Worm (Caenorhabditis elegans) whole organism, L4 larva: ENCODE measurements around the gene F10C1.3.

Experiments used
- T20F7.1 ChIP-seq: fragments of 200-800 bp; sonication (Bioruptor generic); optimal IDR thresholded peaks from 2 replicates; lab custom pipeline; 2018; ENCODE audit warnings: mild to moderate bottlenecking, missing genetic modification characterization, missing compliant biosample characterization
- ceh-28 ChIP-seq: fragments of 150-350 bp; optimal IDR thresholded peaks from 2 replicates; lab custom pipeline; 2014; ENCODE audit warnings: missing biosample characterization, missing genetic modification reagents, missing genetic modification characterization
- dmd-9 ChIP-seq: fragments of 200-800 bp; sonication (Bioruptor generic); IDR thresholded peaks from 2 replicates; pipeline ENCODE4 v1.3.6; 2022; ENCODE audit warnings: missing genetic modification reagents, missing genetic modification characterization, missing compliant biosample characterization
- fos-1 ChIP-seq: fragments of 150-350 bp; optimal IDR thresholded peaks from 2 replicates; lab custom pipeline; 2014; ENCODE audit warnings: missing biosample characterization, missing genetic modification characterization
- lin-15B ChIP-seq: fragments of 150-350 bp; sonication (generic microtip); optimal IDR thresholded peaks from 3 replicates; lab custom pipeline; 2014; ENCODE audit warnings: missing biosample characterization, missing genetic modification characterization
- madf-9 ChIP-seq: fragments of 200-800 bp; sonication (Bioruptor generic); conservative IDR thresholded peaks from 2 replicates; pipeline ENCODE4 v1.3.6; 2022; ENCODE audit warnings: missing genetic modification reagents, missing genetic modification characterization, missing compliant biosample characterization
- mep-1 ChIP-seq: fragments of 150-350 bp; sonication (generic microtip); optimal IDR thresholded peaks from 3 replicates; lab custom pipeline; 2014; ENCODE audit warnings: missing biosample characterization, missing genetic modification characterization
- nhr-77 ChIP-seq: fragments of 150-350 bp; optimal IDR thresholded peaks from 2 replicates; lab custom pipeline; 2014; ENCODE audit warnings: missing biosample characterization, missing genetic modification characterization
- tag-97 ChIP-seq: fragments of 200-800 bp; sonication (Bioruptor generic); IDR thresholded peaks from 2 replicates; pipeline ENCODE4 v1.3.6; 2022; ENCODE audit warnings: missing genetic modification characterization, missing compliant biosample characterization

DNA sequence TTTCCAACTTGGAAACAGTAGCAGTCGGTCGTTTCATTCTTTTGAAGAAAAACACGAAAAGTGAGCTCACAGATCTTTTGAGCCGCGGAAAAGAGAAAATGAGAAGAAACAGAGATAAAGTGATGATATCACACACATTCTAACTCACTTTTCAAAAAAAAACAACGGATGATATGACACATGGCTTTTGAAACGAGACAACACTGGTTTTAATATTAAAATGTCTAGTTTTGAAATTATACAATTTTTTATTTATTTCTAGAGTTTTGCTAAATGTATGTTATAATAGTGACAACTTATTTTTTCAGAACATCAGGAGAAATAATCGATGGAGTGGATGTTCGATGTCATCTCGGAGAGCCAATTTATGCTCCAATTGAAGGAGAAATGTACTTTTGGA lies 34.9 kb upstream of the F10C1.3 start, which contains the start of gene K05F1.14:
- TF ChIP-seq lin-15B (tag; lab: Kevin White, UChicago) (no peak), T20F7.1 (GFP tag; lab: Kevin White, UChicago) (no peak), fos-1 (tag; lab: Kevin White, UChicago) (no peak), madf-9 (GFP tag; lab: Robert Waterston, UW) (no peak), nhr-77 (no peak), ceh-28 (tag; lab: Kevin White, UChicago) (no peak), tag-97 (no peak), mep-1 (tag; lab: Kevin White, UChicago) (no peak), dmd-9 (GFP tag; lab: Robert Waterston, UW) (no peak)
